Fruit fly (Drosophila melanogaster): ENCODE results near the gene CG12078.

The CG12078 gene

DNA sequence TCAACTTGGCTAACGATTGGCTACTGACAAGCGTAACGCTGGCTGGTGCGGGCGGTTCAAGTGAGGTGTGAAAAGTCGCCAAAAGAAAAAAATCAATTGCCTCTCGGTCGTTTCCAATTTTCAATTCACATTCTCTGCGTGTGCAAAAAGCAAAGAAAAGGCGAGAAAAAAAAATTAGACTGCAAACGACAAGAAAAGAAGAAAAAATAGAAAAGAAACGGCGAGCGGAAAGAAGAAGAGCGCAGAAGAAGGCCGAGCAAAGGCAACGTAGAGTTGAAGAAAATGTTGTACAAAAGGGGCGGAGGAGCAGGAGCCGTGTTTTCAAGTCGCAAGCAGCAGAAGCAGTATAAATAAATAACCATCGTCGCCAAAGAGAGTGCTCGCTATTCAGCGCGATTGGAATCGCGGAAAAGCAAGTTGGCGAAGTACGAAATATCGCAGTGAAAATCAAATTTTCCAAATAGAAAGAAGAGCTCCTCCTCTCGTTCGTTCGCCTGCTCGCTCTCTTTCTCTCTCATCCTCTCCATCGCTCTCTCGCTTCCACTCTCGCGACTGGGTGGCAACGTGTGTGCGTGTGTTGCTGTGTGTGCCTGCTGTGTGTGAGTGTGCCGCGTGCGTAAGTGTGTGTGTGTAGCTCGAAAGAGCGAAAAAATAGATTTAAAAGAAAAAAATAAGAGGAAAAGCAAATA lies 18.2 kb downstream of the CG12078 start (continued):
- TF ChIP-seq Hr4 (GFP tag; optimal IDR thresholded peaks at IDR 0.05) (no peak), fd85E (GFP tag; optimal IDR thresholded peaks at IDR 0.05) (no peak), Eip78C (GFP tag) (no peak), CG8119 (GFP tag; IDR thresholded peaks at IDR 0.05) (peak; percentile 40; the same call in 2 of the 3 replicates), Blimp-1 (GFP tag; optimal IDR thresholded peaks at IDR 0.05) (no peak), Ets96B (tag; optimal IDR thresholded peaks at IDR 0.05) (peak; percentile 57), CG6792 (GFP tag; optimal IDR thresholded peaks at IDR 0.05) (peak; percentile 21), achi (GFP tag; optimal IDR thresholded peaks at IDR 0.05) (no peak), CG3032 (tag; optimal IDR thresholded peaks at IDR 0.05) (no peak), Hr39 (GFP tag; optimal IDR thresholded peaks at IDR 0.05) (no peak), Met (GFP tag; optimal IDR thresholded peaks at IDR 0.05) (no peak), acj6 (GFP tag; optimal IDR thresholded peaks at IDR 0.05) (no peak), Ets21C (GFP tag; optimal IDR thresholded peaks at IDR 0.05) (no peak), cyc (GFP tag; optimal IDR thresholded peaks at IDR 0.05) (no peak)

DNA sequence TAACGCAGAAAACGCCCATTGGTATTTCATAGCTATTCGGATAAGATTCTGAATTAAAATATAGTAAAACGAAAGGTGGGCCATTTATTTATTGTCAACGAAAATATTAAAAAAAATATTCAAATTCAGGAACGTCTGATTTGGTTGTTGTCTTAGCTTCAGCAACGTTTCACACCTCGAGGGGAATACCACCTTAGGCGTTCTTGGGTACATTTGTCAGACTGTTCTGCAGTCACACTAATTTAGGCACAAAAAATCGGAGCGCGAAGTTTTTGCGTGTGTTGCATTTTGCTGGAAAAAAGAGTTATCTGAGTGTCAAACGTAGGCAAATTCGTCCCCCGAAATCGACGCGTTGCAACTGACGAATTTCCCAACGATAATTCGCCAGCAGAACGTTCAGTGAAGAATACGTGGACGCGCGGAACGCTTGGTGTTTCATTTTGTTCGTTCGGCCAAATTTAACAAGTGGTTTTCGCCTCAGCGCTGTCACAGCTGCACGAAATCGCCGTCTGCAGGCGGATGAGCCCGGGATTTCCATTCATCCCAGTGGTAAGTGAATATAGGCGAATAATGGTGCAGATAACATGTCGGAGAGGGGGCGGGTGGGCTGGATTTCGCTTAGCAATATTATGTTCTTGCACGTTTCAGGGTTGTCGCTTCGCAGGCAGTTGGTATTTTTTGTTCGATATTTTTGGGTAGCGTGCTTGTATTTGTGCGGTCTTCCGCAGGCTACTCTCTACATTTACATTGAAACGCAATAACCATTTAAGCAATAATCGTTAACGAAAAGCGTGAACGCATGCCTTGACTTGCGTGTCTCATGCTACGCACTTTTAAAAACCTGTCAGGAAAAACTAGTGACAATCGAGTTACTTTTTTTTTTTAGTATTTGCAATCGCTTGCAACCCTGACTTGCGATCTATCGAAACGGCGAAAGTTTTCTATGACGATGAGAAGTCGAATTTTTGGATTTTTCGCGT lies 19.1 kb downstream of the CG12078 start, which contains the start of gene Larp4B:
TSS of gene Larp4B (plus strand) at position 99 of the 980 bp plus-strand sequence.
- TF ChIP-seq eg (GFP tag; IDR thresholded peaks at IDR 0.05) (no peak), CG31627 (GFP tag; optimal IDR thresholded peaks at IDR 0.05) (peak; percentile 38), topi (GFP tag; optimal IDR thresholded peaks at IDR 0.05) (no peak), salr (GFP tag; optimal IDR thresholded peaks at IDR 0.05) (no peak), Sox102F (GFP tag; optimal IDR thresholded peaks at IDR 0.05) (no peak), acj6 (GFP tag; optimal IDR thresholded peaks at IDR 0.05) (no peak), lz (GFP tag; optimal IDR thresholded peaks at IDR 0.05) (peak; percentile 8), CG1621 (tag; optimal IDR thresholded peaks at IDR 0.05) (no peak), Eip78C (GFP tag) (peak; percentile 75), Blimp-1 (GFP tag; optimal IDR thresholded peaks at IDR 0.05) (peak; percentile 41), CG32006 (GFP tag; optimal IDR thresholded peaks at IDR 0.05) (no peak), fd85E (GFP tag; optimal IDR thresholded peaks at IDR 0.05) (no peak), Hr39 (GFP tag; optimal IDR thresholded peaks at IDR 0.05) (no peak), esn (GFP tag; optimal IDR thresholded peaks at IDR 0.05) (peak; percentile 40), cyc (GFP tag; optimal IDR thresholded peaks at IDR 0.05) (no peak), Gug (GFP tag; IDR thresholded peaks at IDR 0.05) (no peak), Lpt (GFP tag; optimal IDR thresholded peaks at IDR 0.05) (no peak), CG10669 (GFP tag; optimal IDR thresholded peaks at IDR 0.05) (no peak), Met (GFP tag; optimal IDR thresholded peaks at IDR 0.05) (no peak), Sox14 (GFP tag; optimal IDR thresholded peaks at IDR 0.05) (peak; percentile 43), ss (GFP tag; optimal IDR thresholded peaks at IDR 0.05) (no peak), dsx (GFP tag; optimal IDR thresholded peaks at IDR 0.05; ENCODE audit: poor library complexity, severe bottlenecking) (no peak), Sox15 (GFP tag; optimal IDR thresholded peaks at IDR 0.05) (no peak)

DNA sequence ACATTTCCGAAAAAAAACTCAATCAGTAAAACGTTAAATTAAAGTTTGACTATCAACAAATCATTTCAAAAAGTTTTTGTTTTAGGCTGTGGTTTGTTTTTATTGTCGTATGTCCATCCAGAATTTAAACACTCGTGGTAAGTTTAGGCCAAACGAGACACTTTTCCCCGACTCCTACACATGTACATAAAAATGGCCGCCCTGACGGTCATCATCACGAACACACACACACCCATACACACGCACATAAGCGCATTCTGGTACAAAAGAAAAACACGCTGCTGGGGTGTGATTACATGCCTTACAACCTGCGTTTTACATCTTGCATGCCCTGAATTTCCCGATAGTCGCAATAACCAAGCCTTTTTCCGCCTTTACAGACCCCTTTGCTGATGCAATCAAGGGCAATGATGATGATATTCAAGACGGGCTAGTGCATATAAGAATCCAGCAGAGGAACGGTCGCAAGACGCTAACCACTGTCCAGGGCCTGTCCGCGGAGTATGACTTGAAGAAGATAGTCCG lies 20.6 kb downstream of the CG12078 start:
- TF ChIP-seq acj6 (GFP tag; optimal IDR thresholded peaks at IDR 0.05), result no peak
- TF ChIP-seq topi (GFP tag; optimal IDR thresholded peaks at IDR 0.05), result no peak
- no peak for TF ChIP-seq Eip75B (GFP tag; optimal IDR thresholded peaks at IDR 0.05)
- no peak for TF ChIP-seq CG3919 (GFP tag; optimal IDR thresholded peaks at IDR 0.05)
- TF ChIP-seq Eip93F (GFP tag; optimal IDR thresholded peaks at IDR 0.05), result no peak
- no peak for TF ChIP-seq lz (GFP tag; optimal IDR thresholded peaks at IDR 0.05)
- TF ChIP-seq Sox14 (GFP tag; optimal IDR thresholded peaks at IDR 0.05), result no peak
- no peak for TF ChIP-seq net (GFP tag; optimal IDR thresholded peaks at IDR 0.05)
- TF ChIP-seq CG15336 (GFP tag; IDR thresholded peaks at IDR 0.05), result no peak
- no peak for TF ChIP-seq svp (GFP tag)
- no peak for TF ChIP-seq Gug (GFP tag; IDR thresholded peaks at IDR 0.05)
